Worm (Caenorhabditis elegans) whole organism, L1 larva: ENCODE data around the gene tpst-1.

Experiments used
- ama-1 ChIP-seq: fragments of 150-350 bp; optimal IDR thresholded peaks from 2 replicates; lab custom pipeline; 2014
- ces-1 ChIP-seq: fragments of 150-350 bp; optimal IDR thresholded peaks from 2 replicates; lab custom pipeline; 2014; ENCODE audit warnings: missing biosample characterization, missing genetic modification reagents, missing genetic modification characterization
- egl-27 ChIP-seq, 2 experiments: fragments of 150-350 bp in 1 of 2; sonication (generic microtip); optimal IDR thresholded peaks; 3 replicates each; lab custom pipeline; 2017 to 2018; ENCODE audit warnings: missing biosample characterization in 2 of 2, missing genetic modification characterization in 2 of 2, missing genetic modification reagents in 2 of 2
- jun-1 ChIP-seq: fragments of 150-350 bp; optimal IDR thresholded peaks from 2 replicates; lab custom pipeline; 2014; ENCODE audit warnings: missing biosample characterization, missing genetic modification reagents, missing genetic modification characterization
- lin-15B ChIP-seq: fragments of 150-350 bp; sonication (generic microtip); optimal IDR thresholded peaks from 3 replicates; lab custom pipeline; 2014; ENCODE audit warnings: missing biosample characterization, missing genetic modification characterization
- mab-9 ChIP-seq: fragments of 200-800 bp; sonication (Bioruptor generic); IDR thresholded peaks from 2 replicates; pipeline ENCODE4 v1.3.6; 2022; ENCODE audit warnings: missing genetic modification reagents, missing genetic modification characterization, missing compliant biosample characterization
- nhr-11 ChIP-seq: fragments of 150-350 bp; optimal IDR thresholded peaks from 2 replicates; lab custom pipeline; 2014; ENCODE audit warnings: missing biosample characterization, missing genetic modification characterization
- nhr-28 ChIP-seq: fragments of 150-350 bp; optimal IDR thresholded peaks from 2 replicates; lab custom pipeline; 2014; ENCODE audit warnings: missing biosample characterization, missing genetic modification characterization
- nhr-84 ChIP-seq: sonication (generic microtip); optimal IDR thresholded peaks from 2 replicates; lab custom pipeline; 2017; ENCODE audit warnings: missing biosample characterization, missing genetic modification characterization
- nhr-85 ChIP-seq: sonication (generic microtip); peaks from one replicate; lab custom pipeline; 2016; ENCODE audit warnings: missing genetic modification characterization, inconsistent platforms, missing compliant biosample characterization
- nhr-90 ChIP-seq: sonication (generic microtip); optimal IDR thresholded peaks from 2 replicates; lab custom pipeline; 2016; ENCODE audit warnings: mild to moderate bottlenecking, missing genetic modification characterization, missing compliant biosample characterization; ENCODE audit not compliant: poor library complexity
- snu-23 ChIP-seq: sonication (generic microtip); optimal IDR thresholded peaks from 2 replicates; lab custom pipeline; 2016; ENCODE audit warnings: missing genetic modification characterization, missing compliant biosample characterization
- sox-4 ChIP-seq: sonication (generic microtip); optimal IDR thresholded peaks from 2 replicates; lab custom pipeline; 2016; ENCODE audit warnings: missing genetic modification characterization, missing compliant biosample characterization

DNA sequence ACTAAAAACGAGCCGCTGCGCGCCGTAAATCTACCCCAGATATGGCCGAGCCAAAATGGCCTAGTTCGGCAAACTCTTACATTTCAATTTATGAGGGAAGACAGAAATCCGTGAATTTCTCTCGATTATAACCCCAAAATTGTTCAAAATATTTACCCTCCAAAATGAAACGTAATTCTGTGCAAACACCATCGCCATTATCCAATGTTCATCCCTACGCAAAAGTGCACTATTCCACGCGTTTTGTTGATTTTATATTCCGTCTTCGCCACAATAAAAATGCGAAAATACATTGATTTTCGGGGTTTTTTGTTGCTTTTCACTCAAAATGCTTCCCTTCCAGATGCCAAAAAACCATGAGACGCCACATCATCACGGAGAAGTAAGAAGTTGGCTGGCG lies 49.1 kb upstream of the tpst-1 start, which contains the start of gene hut-1:
- TF ChIP-seq jun-1, result no peak
- TF ChIP-seq lin-15B (tag; lab: Kevin White, UChicago), result no peak
- no peak for TF ChIP-seq nhr-84 (tag; lab: Kevin White, UChicago)
- no peak for TF ChIP-seq nhr-90 (tag; lab: Kevin White, UChicago)
- no peak for TF ChIP-seq egl-27 (tag; optimal IDR thresholded peaks at IDR 0.05; lab: Kevin White, UChicago)
- no peak for TF ChIP-seq sox-4 (tag; lab: Kevin White, UChicago)
- no peak for TF ChIP-seq mab-9 (GFP tag; lab: Robert Waterston, UW)
- TF ChIP-seq snu-23 (GFP tag; lab: Kevin White, UChicago), result peak; percentile 72
- no peak for TF ChIP-seq ces-1 (GFP tag; lab: Kevin White, UChicago)
- no peak for TF ChIP-seq nhr-85 (tag; lab: Kevin White, UChicago)
- TF ChIP-seq ama-1 (lab: Kevin White, UChicago), result peak; percentile 0
- TF ChIP-seq nhr-28 (tag; lab: Kevin White, UChicago), result no peak
- no peak for TF ChIP-seq nhr-11 (tag; lab: Kevin White, UChicago)
